Fruit fly (Drosophila melanogaster): ENCODE data around the gene Elo68alpha.

Elo68alpha gene

dm6 chr3L:11101598-11101997 lies 1.2 kb downstream of the Elo68alpha start, which contains the start of gene Elo68beta:
Elo68beta (minus strand) TSS chr3L:11101698.
- no peak for TF ChIP-seq CG32264 (GFP tag; optimal IDR thresholded peaks at IDR 0.05)
- TF ChIP-seq Mio (GFP tag; optimal IDR thresholded peaks at IDR 0.05): no peak
- TF ChIP-seq pan (optimal IDR thresholded peaks at IDR 0.05): no peak
- TF ChIP-seq br (GFP tag; optimal IDR thresholded peaks at IDR 0.05): no peak
- TF ChIP-seq psq (GFP tag; optimal IDR thresholded peaks at IDR 0.05): no peak

- TF ChIP-seq Abd-B (GFP tag; optimal IDR thresholded peaks at IDR 0.05) (no peak), rgr (GFP tag; optimal IDR thresholded peaks at IDR 0.05) (peak; percentile 95), dl (GFP tag; optimal IDR thresholded peaks at IDR 0.05; ENCODE audit: insufficient read depth in 1 of 2, partially characterized antibody in 2 of 2) (no peak), fru (GFP tag; optimal IDR thresholded peaks at IDR 0.05) (peak; percentile 96), jim (GFP tag; optimal IDR thresholded peaks at IDR 0.05) (no peak), dmrt93B (GFP tag; optimal IDR thresholded peaks at IDR 0.05) (peak; percentile 86), psq (GFP tag; optimal IDR thresholded peaks at IDR 0.05) (peak; percentile 91), N (GFP tag; optimal IDR thresholded peaks at IDR 0.05) (no peak), Sp1 (GFP tag; optimal IDR thresholded peaks at IDR 0.05) (peak; percentile 93), tai (GFP tag; optimal IDR thresholded peaks at IDR 0.05) (peak; percentile 93), CG32264 (GFP tag; optimal IDR thresholded peaks at IDR 0.05) (peak; percentile 88), h (GFP tag; optimal IDR thresholded peaks at IDR 0.05) (peak; percentile 96), CG9705 (GFP tag; optimal IDR thresholded peaks at IDR 0.05) (peak; percentile 85), CrebA (GFP tag; optimal IDR thresholded peaks at IDR 0.05; ENCODE audit: borderline replicate concordance) (no peak), sv (GFP tag; optimal IDR thresholded peaks at IDR 0.05) (peak; percentile 97), brk (GFP tag; optimal IDR thresholded peaks at IDR 0.05) (peak; percentile 88), sage (GFP tag; optimal IDR thresholded peaks at IDR 0.05) (peak; percentile 87), OdsH (GFP tag; optimal IDR thresholded peaks at IDR 0.05) (peak; percentile 94), br (GFP tag; optimal IDR thresholded peaks at IDR 0.05) (peak; percentile 95), GATAd (GFP tag; optimal IDR thresholded peaks at IDR 0.05) (peak; percentile 81), usp (GFP tag; optimal IDR thresholded peaks at IDR 0.05) (no peak), Dif (GFP tag; optimal IDR thresholded peaks at IDR 0.05; ENCODE audit: partially characterized antibody) (no peak), Hr78 (GFP tag; optimal IDR thresholded peaks at IDR 0.05) (no peak), dsf (GFP tag; optimal IDR thresholded peaks at IDR 0.05; ENCODE audit: borderline replicate concordance) (peak; percentile 80), Dfd (GFP tag; optimal IDR thresholded peaks at IDR 0.05) (no peak), woc (GFP tag; optimal IDR thresholded peaks at IDR 0.05) (peak; percentile 89), ey (GFP tag; optimal IDR thresholded peaks at IDR 0.05) (peak; percentile 95), foxo (GFP tag; optimal IDR thresholded peaks at IDR 0.05) (peak; percentile 79 to 96), Mio (GFP tag; optimal IDR thresholded peaks at IDR 0.05) (peak; percentile 39), Rel (GFP tag; optimal IDR thresholded peaks at IDR 0.05) (peak; percentile 70), Rel (tag; optimal IDR thresholded peaks at IDR 0.05) (peak; percentile 71), Myc (optimal IDR thresholded peaks at IDR 0.05) (peak; percentile 47), Hr83 (GFP tag; optimal IDR thresholded peaks at IDR 0.05; ENCODE audit: poor library complexity, severe bottlenecking) (peak; percentile 82), lola (GFP tag; optimal IDR thresholded peaks at IDR 0.05) (no peak), Hnf4 (GFP tag; optimal IDR thresholded peaks at IDR 0.05) (peak; percentile 92), HLH106 (tag; optimal IDR thresholded peaks at IDR 0.05) (peak; percentile 92), Jra (GFP tag; optimal IDR thresholded peaks at IDR 0.05) (peak; percentile 93), Vsx2 (GFP tag; optimal IDR thresholded peaks at IDR 0.05; ENCODE audit: partially characterized antibody) (no peak), pan (optimal IDR thresholded peaks at IDR 0.05) (no peak)
These were observed 4.7 kb downstream of the Elo68alpha start, which contains the start of the genes Irbp18 and APP-BP1 for dm6 chr3L:11097982-11098663. Irbp18 (minus strand) TSS chr3L:11098186. APP-BP1 (plus strand) TSS chr3L:11098412.
